Fruit fly (Drosophila melanogaster) S2 (cell line): ENCODE measurements around the gene CG13992.

Source experiments
- CG8478 ChIP-seq: fragments of >200 bp; optimal IDR thresholded peaks from 2 replicates; lab custom pipeline; 2018
- CTCF ChIP-seq, 2 experiments: fragments of >200 bp; optimal IDR thresholded peaks; 2 replicates each; lab custom pipeline; 2018

dm6 chr2L:5997609-5998229, 30.2 kb upstream of the CG13992 start:
- TF ChIP-seq CTCF (optimal IDR thresholded peaks at IDR 0.05; lab: Kevin White, UChicago), result no peak
- no peak for TF ChIP-seq CG8478 (lab: Kevin White, UChicago)
